Fruit fly (Drosophila melanogaster) whole organism, embryonic: ENCODE data around the gene Hou.
A peak's percentile ranks its signal among the peaks of the same experiment; 100 is the strongest.

Experiments used
- Abd-B ChIP-seq: fragments of 200-800 bp; sonication (Bioruptor generic); optimal IDR thresholded peaks from 2 replicates; lab custom pipeline; 2018; ENCODE audit warnings: missing biosample characterization, mild to moderate bottlenecking, missing genetic modification characterization, moderate library complexity
- CG10654 ChIP-seq: fragments of 200-800 bp; sonication (Bioruptor generic); optimal IDR thresholded peaks from 2 replicates; lab custom pipeline; 2016; ENCODE audit warnings: missing biosample characterization, missing genetic modification characterization
- CG12155 ChIP-seq: fragments of 200-800 bp; sonication (Bioruptor generic); optimal IDR thresholded peaks from 3 replicates; lab custom pipeline; 2016; ENCODE audit warnings: missing biosample characterization, missing genetic modification characterization
- CG12659 ChIP-seq: fragments of 200-800 bp; sonication (Bioruptor generic); optimal IDR thresholded peaks from 3 replicates; lab custom pipeline; 2017; ENCODE audit warnings: mild to moderate bottlenecking, missing biosample characterization, missing genetic modification reagents, missing genetic modification characterization
- CG12769 ChIP-seq: fragments of 200-800 bp; sonication (Bioruptor generic); optimal IDR thresholded peaks from 2 replicates; lab custom pipeline; 2019; ENCODE audit warnings: missing biosample characterization, mild to moderate bottlenecking, missing genetic modification characterization, moderate library complexity
- CG13624 ChIP-seq: fragments of 200-800 bp; sonication (Bioruptor generic); optimal IDR thresholded peaks from 2 replicates; lab custom pipeline; 2016; ENCODE audit warnings: missing biosample characterization, missing genetic modification characterization
- CG13894 ChIP-seq: fragments of 200-800 bp; sonication (Bioruptor generic); optimal IDR thresholded peaks from 3 replicates; lab custom pipeline; 2018; ENCODE audit warnings: missing biosample characterization, mild to moderate bottlenecking, missing genetic modification characterization, moderate library complexity
- CG14014 ChIP-seq: fragments of 200-800 bp; sonication (Bioruptor generic); IDR thresholded peaks from 2 replicates; pipeline ENCODE4 v1.3.6; 2022; ENCODE audit warnings: missing biosample characterization, missing genetic modification characterization
- CG14860 ChIP-seq: fragments of 200-800 bp; sonication (Bioruptor generic); IDR thresholded peaks from 3 replicates; pipeline ENCODE4 v1.3.6; 2022; ENCODE audit warnings: missing biosample characterization, missing genetic modification characterization; ENCODE audit not compliant: partially characterized antibody
- CG16863 ChIP-seq: fragments of 200-800 bp; sonication (Bioruptor generic); optimal IDR thresholded peaks from 3 replicates; lab custom pipeline; 2016; ENCODE audit warnings: missing biosample characterization, missing genetic modification characterization
- CG17361 ChIP-seq: fragments of 200-800 bp; sonication (Bioruptor generic); IDR thresholded peaks from 3 replicates; pipeline ENCODE4 v1.3.6; 2022; ENCODE audit warnings: missing biosample characterization, missing genetic modification characterization
- CG18262 ChIP-seq: fragments of 200-800 bp; optimal IDR thresholded peaks from 3 replicates; lab custom pipeline; 2019; ENCODE audit warnings: missing biosample characterization, mild to moderate bottlenecking, missing genetic modification characterization, moderate library complexity
- CG2199 ChIP-seq: fragments of 200-800 bp; sonication (Bioruptor generic); IDR thresholded peaks from 3 replicates; pipeline ENCODE4 v1.3.6; 2022; ENCODE audit warnings: missing biosample characterization, missing genetic modification characterization
- CG2875 ChIP-seq: fragments of 200-800 bp; sonication (Bioruptor generic); optimal IDR thresholded peaks from 2 replicates; lab custom pipeline; 2017; ENCODE audit warnings: missing biosample characterization, mild to moderate bottlenecking, missing genetic modification characterization, missing genetic modification reagents
- CG30403 ChIP-seq: fragments of 200-800 bp; sonication (Bioruptor generic); optimal IDR thresholded peaks from 3 replicates; lab custom pipeline; 2016; ENCODE audit warnings: missing biosample characterization, missing genetic modification characterization
- CG32532 ChIP-seq: fragments of 200-800 bp; sonication (Bioruptor generic); IDR thresholded peaks from 2 replicates; pipeline ENCODE4 v1.3.6; 2022; ENCODE audit warnings: missing biosample characterization, missing genetic modification characterization
- CG33557 ChIP-seq: fragments of 200-800 bp; sonication (Bioruptor generic); optimal IDR thresholded peaks from 2 replicates; lab custom pipeline; 2019; ENCODE audit warnings: missing biosample characterization, mild to moderate bottlenecking, missing genetic modification characterization, moderate library complexity
- CG3847 ChIP-seq: fragments of 200-800 bp; sonication (Bioruptor generic); IDR thresholded peaks from 2 replicates; pipeline ENCODE4 v1.3.6; 2022; ENCODE audit warnings: missing biosample characterization, missing genetic modification characterization
- CG6683 ChIP-seq: fragments of 200-800 bp; sonication (Bioruptor generic); optimal IDR thresholded peaks from 2 replicates; lab custom pipeline; 2017; ENCODE audit warnings: missing biosample characterization, mild to moderate bottlenecking, missing genetic modification characterization, missing genetic modification reagents
- CG6791 ChIP-seq: fragments of 200-800 bp; sonication (Bioruptor generic); IDR thresholded peaks from 3 replicates; pipeline ENCODE4 v1.3.6; 2022; ENCODE audit warnings: missing biosample characterization, missing genetic modification characterization; ENCODE audit not compliant: partially characterized antibody
- CG7839 ChIP-seq: fragments of 200-800 bp; sonication (Bioruptor generic); optimal IDR thresholded peaks from 3 replicates; lab custom pipeline; 2018; ENCODE audit warnings: missing biosample characterization, mild to moderate bottlenecking, missing genetic modification characterization, moderate library complexity
- CG9437 ChIP-seq: fragments of 200-800 bp; sonication (Bioruptor generic); optimal IDR thresholded peaks from 2 replicates; lab custom pipeline; 2018; ENCODE audit warnings: missing biosample characterization, mild to moderate bottlenecking, missing genetic modification characterization
- CG9932 ChIP-seq: fragments of 200-800 bp; sonication (Bioruptor generic); IDR thresholded peaks from 2 replicates; pipeline ENCODE4 v1.3.6; 2022; ENCODE audit warnings: missing biosample characterization, missing genetic modification characterization
- Dbx ChIP-seq: fragments of 200-800 bp; sonication (Bioruptor generic); IDR thresholded peaks from 3 replicates; pipeline ENCODE4 v1.3.6; 2022; ENCODE audit warnings: missing biosample characterization, missing genetic modification characterization
- Dek ChIP-seq: fragments of 200-800 bp; sonication (Bioruptor generic); optimal IDR thresholded peaks from 3 replicates; lab custom pipeline; 2019; ENCODE audit warnings: missing biosample characterization, mild to moderate bottlenecking, missing genetic modification characterization, moderate library complexity
- Dp ChIP-seq: fragments of 200-800 bp; sonication (Bioruptor generic); optimal IDR thresholded peaks from 2 replicates; lab custom pipeline; 2018; ENCODE audit warnings: missing biosample characterization, mild to moderate bottlenecking, missing genetic modification characterization, moderate library complexity
- HLHmδ ChIP-seq: fragments of 200-800 bp; sonication (Bioruptor generic); optimal IDR thresholded peaks from 2 replicates; lab custom pipeline; 2018; ENCODE audit warnings: missing biosample characterization, mild to moderate bottlenecking, missing genetic modification characterization, moderate library complexity
- Hmr ChIP-seq: fragments of 200-800 bp; sonication (Bioruptor generic); optimal IDR thresholded peaks from 3 replicates; lab custom pipeline; 2017; ENCODE audit warnings: mild to moderate bottlenecking, missing biosample characterization, missing genetic modification reagents, missing genetic modification characterization
- Hr39 ChIP-seq: fragments of >200 bp; optimal IDR thresholded peaks from 2 replicates; lab custom pipeline; 2017
- Oli ChIP-seq: fragments of 200-800 bp; sonication (Bioruptor generic); optimal IDR thresholded peaks from 2 replicates; lab custom pipeline; 2018; ENCODE audit warnings: missing biosample characterization, mild to moderate bottlenecking, missing genetic modification characterization, moderate library complexity
- Opbp ChIP-seq: fragments of 200-800 bp; sonication (Bioruptor generic); IDR thresholded peaks from 3 replicates; pipeline ENCODE4 v1.3.6; 2022; ENCODE audit warnings: missing biosample characterization, missing genetic modification characterization; ENCODE audit not compliant: partially characterized antibody
- Six4 ChIP-seq: fragments of 200-800 bp; sonication (Bioruptor generic); optimal IDR thresholded peaks from 2 replicates; lab custom pipeline; 2016; ENCODE audit warnings: missing biosample characterization, missing genetic modification characterization
- ato ChIP-seq: fragments of 200-800 bp; sonication (Bioruptor generic); IDR thresholded peaks from 2 replicates; pipeline ENCODE4 v1.3.6; 2022; ENCODE audit warnings: missing biosample characterization, missing genetic modification characterization; ENCODE audit not compliant: partially characterized antibody
- cad ChIP-seq: fragments of >200 bp; optimal IDR thresholded peaks from 2 replicates; lab custom pipeline; 2017; ENCODE audit warnings: missing biosample characterization, missing genetic modification characterization
- crp ChIP-seq, 2 experiments: fragments of 200-800 bp; sonication (Bioruptor generic); optimal IDR thresholded peaks; 2 replicates in 1 of 2; 3 replicates in 1 of 2; lab custom pipeline; 2017; ENCODE audit warnings: missing biosample characterization in 2 of 2, missing genetic modification characterization in 2 of 2, mild to moderate bottlenecking in 1 of 2, moderate library complexity in 1 of 2
- eve ChIP-seq, 2 experiments: fragments of >200 bp; optimal IDR thresholded peaks; 2 replicates each; lab custom pipeline; 2017; ENCODE audit warnings: missing biosample characterization in 2 of 2, missing genetic modification characterization in 2 of 2
- fd102C ChIP-seq: fragments of 200-800 bp; sonication (Bioruptor generic); optimal IDR thresholded peaks from 2 replicates; lab custom pipeline; 2018; ENCODE audit warnings: missing biosample characterization, mild to moderate bottlenecking, missing genetic modification characterization, moderate library complexity
- fd3F ChIP-seq: fragments of 200-800 bp; sonication (Bioruptor generic); optimal IDR thresholded peaks from 2 replicates; lab custom pipeline; 2018; ENCODE audit warnings: missing biosample characterization, mild to moderate bottlenecking, missing genetic modification characterization, moderate library complexity
- gem ChIP-seq: fragments of 200-800 bp; sonication (Bioruptor generic); optimal IDR thresholded peaks from 2 replicates; lab custom pipeline; 2019; ENCODE audit warnings: missing biosample characterization, mild to moderate bottlenecking, missing genetic modification characterization, moderate library complexity
- gfzf ChIP-seq: fragments of 200-800 bp; sonication (Bioruptor generic); optimal IDR thresholded peaks from 2 replicates; lab custom pipeline; 2016; ENCODE audit warnings: missing biosample characterization, mild to moderate bottlenecking, missing genetic modification characterization, moderate library complexity
- ind ChIP-seq: fragments of 200-800 bp; sonication (Bioruptor generic); optimal IDR thresholded peaks from 3 replicates; lab custom pipeline; 2016; ENCODE audit warnings: missing biosample characterization, missing genetic modification characterization
- inv ChIP-seq: fragments of 200-800 bp; sonication (Bioruptor generic); IDR thresholded peaks from 2 replicates; pipeline ENCODE4 v1.3.6; 2022; ENCODE audit warnings: missing biosample characterization, missing genetic modification characterization; ENCODE audit not compliant: partially characterized antibody
- kay ChIP-seq: fragments of 200-800 bp; sonication (Bioruptor generic); optimal IDR thresholded peaks from 2 replicates; lab custom pipeline; 2016; ENCODE audit warnings: missing biosample characterization, missing genetic modification characterization
- mam ChIP-seq: fragments of 200-800 bp; sonication (Bioruptor generic); optimal IDR thresholded peaks from 3 replicates; lab custom pipeline; 2016; ENCODE audit warnings: missing biosample characterization, missing genetic modification characterization
- sc ChIP-seq, 3 experiments: fragments of >200 bp in 2 of 3; fragments of 200-800 bp in 1 of 3; sonication (Bioruptor generic) in 1 of 3; optimal IDR thresholded peaks; 2 replicates in 2 of 3; 3 replicates in 1 of 3; lab custom pipeline; 2017; ENCODE audit warnings: mild to moderate bottlenecking in 1 of 3, missing biosample characterization in 1 of 3, missing genetic modification characterization in 1 of 3, missing genetic modification reagents in 1 of 3
- schlank ChIP-seq: fragments of 200-800 bp; sonication (Bioruptor generic); optimal IDR thresholded peaks from 2 replicates; lab custom pipeline; 2018; ENCODE audit warnings: missing biosample characterization, mild to moderate bottlenecking, missing genetic modification characterization
- sna ChIP-seq: fragments of 200-800 bp; sonication (Bioruptor generic); IDR thresholded peaks from 2 replicates; pipeline ENCODE4 v1.3.6; 2022; ENCODE audit warnings: missing biosample characterization, missing genetic modification characterization; ENCODE audit not compliant: partially characterized antibody
- sug ChIP-seq: fragments of 200-800 bp; optimal IDR thresholded peaks from 2 replicates; lab custom pipeline; 2019; ENCODE audit warnings: missing biosample characterization, mild to moderate bottlenecking, missing genetic modification characterization, moderate library complexity

Gene Hou

DNA sequence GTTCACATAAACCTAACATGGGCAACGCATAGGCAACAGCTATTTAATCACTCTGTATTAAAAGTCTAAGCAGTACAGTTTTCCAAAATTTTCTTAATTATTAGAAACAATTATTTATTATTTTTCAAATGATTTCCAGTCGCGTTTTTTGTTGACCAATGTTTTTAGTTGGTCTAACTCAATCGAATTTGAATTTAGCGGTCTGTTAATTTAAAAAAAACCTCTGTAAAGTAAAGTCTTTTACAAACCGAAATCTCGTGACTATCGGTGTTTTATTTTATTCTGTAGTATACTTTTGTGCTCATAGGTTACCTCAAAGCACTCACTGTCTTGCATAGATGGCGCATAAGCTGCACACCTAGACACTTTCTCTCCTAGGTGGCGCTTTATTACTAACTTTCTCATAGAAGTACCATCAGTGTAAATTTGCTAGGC is 15.1 kb downstream of the Hou start (continued):
- TF ChIP-seq CG30403 (GFP tag; lab: Kevin White, UChicago) (peak; percentile 58), eve (GFP tag; optimal IDR thresholded peaks at IDR 0.05; lab: Kevin White, UChicago) (no peak), CG14014 (GFP tag; lab: Robert Waterston, UW) (0 out of 2 replicates have a peak, but pooled peaks have one; percentile 30), CG16863 (GFP tag; lab: Kevin White, UChicago) (no peak), gem (tag; lab: Kevin White, UChicago) (peak; percentile 47), Dbx (GFP tag; lab: Robert Waterston, UW) (peak; percentile 57; the same call in 2 of the 3 replicates), ato (peak; percentile 14; the same call in 1 of the 2 replicates), CG2199 (peak; percentile 46; the same call in 1 of the 3 replicates), HLHmδ (no peak), CG9437 (GFP tag; lab: Kevin White, UChicago) (no peak), CG7839 (tag; lab: Kevin White, UChicago) (peak; percentile 36), CG9932 (GFP tag; lab: Robert Waterston, UW) (peak; percentile 58), fd102C (no peak), sc (optimal IDR thresholded peaks at IDR 0.05; lab: Kevin White, UChicago) (no peak), sc (GFP tag; optimal IDR thresholded peaks at IDR 0.05; lab: Kevin White, UChicago) (no peak), CG14860 (GFP tag; lab: Robert Waterston, UW) (no peak; the same call in 2 of the 3 replicates), Dek (tag; lab: Kevin White, UChicago) (peak; percentile 28), kay (GFP tag; lab: Kevin White, UChicago) (no peak), Hmr (GFP tag; lab: Kevin White, UChicago) (peak; percentile 49), CG18262 (tag; lab: Kevin White, UChicago) (peak; percentile 13), mam (GFP tag; lab: Kevin White, UChicago) (peak; percentile 58), CG33557 (GFP tag; lab: Kevin White, UChicago) (no peak), schlank (tag; lab: Kevin White, UChicago) (no peak), CG13624 (GFP tag; lab: Kevin White, UChicago) (peak; percentile 56), inv (GFP tag; lab: Robert Waterston, UW) (peak; percentile 55; the same call in 1 of the 2 replicates), CG6683 (GFP tag; lab: Kevin White, UChicago) (no peak), Dp (peak; percentile 72), CG10654 (GFP tag; lab: Kevin White, UChicago) (peak; percentile 15), CG13894 (tag; lab: Kevin White, UChicago) (peak; percentile 42), Hr39 (lab: Kevin White, UChicago) (no peak), Oli (tag; lab: Kevin White, UChicago) (no peak), CG12155 (GFP tag; lab: Kevin White, UChicago) (no peak), cad (GFP tag; lab: Kevin White, UChicago) (no peak), ind (GFP tag; lab: Kevin White, UChicago) (peak; percentile 35), CG3847 (GFP tag; lab: Robert Waterston, UW) (peak; percentile 10; the same call in 1 of the 2 replicates), Opbp (peak; percentile 66), CG32532 (peak; percentile 74), CG2875 (GFP tag; lab: Kevin White, UChicago) (no peak), Abd-B (GFP tag; lab: Kevin White, UChicago) (no peak), CG12769 (peak; percentile 31), fd3F (GFP tag; lab: Kevin White, UChicago) (no peak), sna (GFP tag; lab: Robert Waterston, UW) (0 out of 2 replicates have a peak, but pooled peaks have one; percentile 60), gfzf (GFP tag; lab: Kevin White, UChicago) (peak; percentile 3), CG17361 (GFP tag; lab: Robert Waterston, UW) (peak; percentile 36; the same call in 1 of the 3 replicates), sug (tag; lab: Kevin White, UChicago) (peak; percentile 31), CG6791 (GFP tag; lab: Robert Waterston, UW) (peak; percentile 43; the same call in 2 of the 3 replicates), Six4 (GFP tag; lab: Kevin White, UChicago) (no peak), crp (GFP tag; optimal IDR thresholded peaks at IDR 0.05; lab: Kevin White, UChicago) (no peak), CG12659 (GFP tag; lab: Kevin White, UChicago) (peak; percentile 27)
